Fruit fly (Drosophila melanogaster): ENCODE results near the gene Osi20.

dm6 chr3R:6352436-6352835 is 12.5 kb downstream of the Osi20 start:
- TF ChIP-seq CG9948 (tag; optimal IDR thresholded peaks at IDR 0.05) (no peak), CG8159 (tag; optimal IDR thresholded peaks at IDR 0.05) (no peak), fd96Ca (GFP tag; IDR thresholded peaks at IDR 0.05) (no peak), Snoo (tag; optimal IDR thresholded peaks at IDR 0.05) (no peak), CG8301 (tag; optimal IDR thresholded peaks at IDR 0.05) (no peak), CG15710 (tag; optimal IDR thresholded peaks at IDR 0.05) (no peak), CG34367 (tag; optimal IDR thresholded peaks at IDR 0.05) (no peak), EcR (GFP tag; optimal IDR thresholded peaks at IDR 0.05) (no peak), CG17806 (tag; optimal IDR thresholded peaks at IDR 0.05) (no peak), Ets98B (GFP tag; IDR thresholded peaks at IDR 0.05) (no peak)
